Fruit fly (Drosophila melanogaster) whole organism, embryonic: ENCODE measurements around the gene CG10286.

Experiments
- Adf1 ChIP-seq: fragments of 200-800 bp; sonication (Bioruptor generic); IDR thresholded peaks from 2 replicates; pipeline ENCODE4 v1.3.6; 2022; ENCODE audit warnings: missing biosample characterization, missing genetic modification characterization
- CG10565 ChIP-seq: fragments of 200-800 bp; sonication (Bioruptor generic); optimal IDR thresholded peaks from 3 replicates; lab custom pipeline; 2016; ENCODE audit warnings: missing biosample characterization, mild to moderate bottlenecking, missing genetic modification characterization
- CG12155 ChIP-seq: fragments of 200-800 bp; sonication (Bioruptor generic); optimal IDR thresholded peaks from 3 replicates; lab custom pipeline; 2016; ENCODE audit warnings: missing biosample characterization, missing genetic modification characterization
- CG12219 ChIP-seq: fragments of 200-800 bp; sonication (Bioruptor generic); optimal IDR thresholded peaks from 3 replicates; lab custom pipeline; 2018; ENCODE audit warnings: missing biosample characterization, mild to moderate bottlenecking, missing genetic modification characterization
- CG12744 ChIP-seq: fragments of 200-800 bp; sonication (Bioruptor generic); optimal IDR thresholded peaks from 2 replicates; lab custom pipeline; 2016; ENCODE audit warnings: missing biosample characterization, missing genetic modification characterization
- CG14667 ChIP-seq: fragments of 200-800 bp; sonication (Bioruptor generic); IDR thresholded peaks from 2 replicates; pipeline ENCODE4 v1.3.6; 2022; ENCODE audit warnings: missing biosample characterization, missing genetic modification characterization
- CG14965 ChIP-seq: fragments of 200-800 bp; sonication (Bioruptor generic); optimal IDR thresholded peaks from 2 replicates; lab custom pipeline; 2016; ENCODE audit warnings: missing biosample characterization, missing genetic modification characterization, borderline replicate concordance
- CG15514 ChIP-seq: fragments of 200-800 bp; sonication (Bioruptor generic); optimal IDR thresholded peaks from 3 replicates; lab custom pipeline; 2017; ENCODE audit warnings: missing biosample characterization, missing genetic modification characterization, mild to moderate bottlenecking, moderate library complexity, missing genetic modification reagents
- CG15696 ChIP-seq: fragments of 200-800 bp; sonication (Bioruptor generic); optimal IDR thresholded peaks from 2 replicates; lab custom pipeline; 2019; ENCODE audit warnings: missing biosample characterization, mild to moderate bottlenecking, missing genetic modification characterization, moderate library complexity
- CG17328 ChIP-seq: fragments of 200-800 bp; sonication (Bioruptor generic); IDR thresholded peaks from 2 replicates; pipeline ENCODE4 v1.3.6; 2022; ENCODE audit warnings: missing biosample characterization, missing genetic modification characterization
- CG2129 ChIP-seq: fragments of 200-800 bp; sonication (Bioruptor generic); IDR thresholded peaks from 2 replicates; pipeline ENCODE4 v1.3.6; 2022; ENCODE audit warnings: missing biosample characterization, missing genetic modification characterization; ENCODE audit not compliant: partially characterized antibody
- CG31224 ChIP-seq: fragments of 200-800 bp; sonication (Bioruptor generic); IDR thresholded peaks from 2 replicates; pipeline ENCODE4 v1.3.6; 2022; ENCODE audit warnings: missing biosample characterization, missing genetic modification characterization
- CG3407 ChIP-seq: fragments of 200-800 bp; sonication (Bioruptor generic); optimal IDR thresholded peaks from 2 replicates; lab custom pipeline; 2018; ENCODE audit warnings: missing biosample characterization, mild to moderate bottlenecking, missing genetic modification characterization
- CG4360 ChIP-seq: fragments of 200-800 bp; sonication (Bioruptor generic); IDR thresholded peaks from 2 replicates; pipeline ENCODE4 v1.3.6; 2022; ENCODE audit warnings: missing biosample characterization, missing genetic modification characterization
- CG5953 ChIP-seq: fragments of 200-800 bp; sonication (Bioruptor generic); IDR thresholded peaks from 2 replicates; pipeline ENCODE4 v1.3.6; 2022; ENCODE audit warnings: missing biosample characterization, missing genetic modification characterization
- CG6813 ChIP-seq: fragments of 200-800 bp; sonication (Bioruptor generic); optimal IDR thresholded peaks from 2 replicates; lab custom pipeline; 2017; ENCODE audit warnings: missing biosample characterization, missing genetic modification characterization, mild to moderate bottlenecking, moderate library complexity, missing genetic modification reagents
- CG6854 ChIP-seq: fragments of 200-800 bp; sonication (Bioruptor generic); optimal IDR thresholded peaks from 3 replicates; lab custom pipeline; 2017; ENCODE audit warnings: missing biosample characterization, mild to moderate bottlenecking, missing genetic modification characterization
- CG7271 ChIP-seq: fragments of 200-800 bp; sonication (Bioruptor generic); optimal IDR thresholded peaks from 2 replicates; lab custom pipeline; 2018; ENCODE audit warnings: missing biosample characterization, mild to moderate bottlenecking, missing genetic modification characterization, moderate library complexity
- CG7357 ChIP-seq: fragments of 200-800 bp; sonication (Bioruptor generic); IDR thresholded peaks from 3 replicates; pipeline ENCODE4 v1.3.6; 2022; ENCODE audit warnings: missing biosample characterization, missing genetic modification characterization
- Dfd ChIP-seq, 2 experiments: fragments of >200 bp; optimal IDR thresholded peaks; 2 replicates each; lab custom pipeline; 2017; ENCODE audit warnings: missing biosample characterization in 2 of 2, missing genetic modification characterization in 2 of 2
- Fer3 ChIP-seq: fragments of 200-800 bp; sonication (Bioruptor generic); optimal IDR thresholded peaks from 2 replicates; lab custom pipeline; 2018; ENCODE audit warnings: missing biosample characterization, mild to moderate bottlenecking, missing genetic modification characterization, moderate library complexity
- Gug ChIP-seq: fragments of 200-800 bp; sonication (Bioruptor generic); IDR thresholded peaks from 4 replicates; pipeline ENCODE4 v1.3.6; 2022; ENCODE audit warnings: missing biosample characterization, missing genetic modification characterization
- HLHmδ ChIP-seq: fragments of 200-800 bp; sonication (Bioruptor generic); optimal IDR thresholded peaks from 2 replicates; lab custom pipeline; 2018; ENCODE audit warnings: missing biosample characterization, mild to moderate bottlenecking, missing genetic modification characterization, moderate library complexity
- Lhr ChIP-seq: fragments of 200-800 bp; sonication (Bioruptor generic); optimal IDR thresholded peaks from 3 replicates; lab custom pipeline; 2017; ENCODE audit warnings: mild to moderate bottlenecking, missing biosample characterization, missing genetic modification reagents, missing genetic modification characterization
- Med ChIP-seq: fragments of 200-800 bp; sonication (Bioruptor generic); peaks from one replicate; lab custom pipeline; 2016; ENCODE audit warnings: missing biosample characterization, missing genetic modification characterization, mild to moderate bottlenecking, inconsistent platforms, moderate library complexity
- Mrtf ChIP-seq: fragments of 200-800 bp; sonication (Bioruptor generic); IDR thresholded peaks from 3 replicates; pipeline ENCODE4 v1.3.6; 2022; ENCODE audit warnings: missing biosample characterization, missing genetic modification characterization
- Nf-YB ChIP-seq: fragments of 200-800 bp; sonication (Bioruptor generic); optimal IDR thresholded peaks from 3 replicates; lab custom pipeline; 2019; ENCODE audit warnings: missing biosample characterization, mild to moderate bottlenecking, missing genetic modification characterization, moderate library complexity
- Ptx1 ChIP-seq: fragments of 200-800 bp; sonication (Bioruptor generic); IDR thresholded peaks from 2 replicates; pipeline ENCODE4 v1.3.6; 2022; ENCODE audit warnings: missing biosample characterization, missing genetic modification characterization
- Trl ChIP-seq, 3 experiments: fragments of >200 bp in 2 of 3; fragments of 200-800 bp in 1 of 3; sonication (Bioruptor generic) in 1 of 3; optimal IDR thresholded peaks; 2 replicates in 1 of 3; 3 replicates in 2 of 3; lab custom pipeline; 2016 to 2017; ENCODE audit warnings: missing biosample characterization in 1 of 3, missing genetic modification characterization in 1 of 3
- bab2 ChIP-seq: fragments of 200-800 bp; sonication (Bioruptor generic); optimal IDR thresholded peaks from 2 replicates; lab custom pipeline; 2016; ENCODE audit warnings: missing biosample characterization, missing genetic modification characterization
- crp ChIP-seq, 2 experiments: fragments of 200-800 bp; sonication (Bioruptor generic); optimal IDR thresholded peaks; 2 replicates in 1 of 2; 3 replicates in 1 of 2; lab custom pipeline; 2017; ENCODE audit warnings: missing biosample characterization in 2 of 2, missing genetic modification characterization in 2 of 2, mild to moderate bottlenecking in 1 of 2, moderate library complexity in 1 of 2
- cwo ChIP-seq: fragments of 200-800 bp; sonication (Bioruptor generic); optimal IDR thresholded peaks from 3 replicates; lab custom pipeline; 2017; ENCODE audit warnings: missing biosample characterization, missing genetic modification characterization, mild to moderate bottlenecking, moderate library complexity, missing genetic modification reagents
- emc ChIP-seq: fragments of 200-800 bp; sonication (Bioruptor generic); optimal IDR thresholded peaks from 2 replicates; lab custom pipeline; 2016; ENCODE audit warnings: missing biosample characterization, missing genetic modification characterization
- en ChIP-seq: fragments of 200-800 bp; sonication (Bioruptor generic); optimal IDR thresholded peaks from 2 replicates; lab custom pipeline; 2016; ENCODE audit warnings: missing biosample characterization, missing genetic modification characterization
- gt ChIP-seq: fragments of 200-800 bp; sonication (Bioruptor generic); IDR thresholded peaks from 2 replicates; pipeline ENCODE4 v1.3.6; 2022; ENCODE audit warnings: missing biosample characterization, missing genetic modification characterization
- hbn ChIP-seq: fragments of 200-800 bp; sonication (Bioruptor generic); IDR thresholded peaks from 2 replicates; pipeline ENCODE4 v1.3.6; 2022; ENCODE audit warnings: missing biosample characterization, missing genetic modification characterization; ENCODE audit not compliant: partially characterized antibody
- her ChIP-seq: fragments of 200-800 bp; sonication (Bioruptor generic); optimal IDR thresholded peaks from 2 replicates; lab custom pipeline; 2016; ENCODE audit warnings: missing biosample characterization, missing genetic modification characterization
- ind ChIP-seq: fragments of 200-800 bp; sonication (Bioruptor generic); optimal IDR thresholded peaks from 3 replicates; lab custom pipeline; 2016; ENCODE audit warnings: missing biosample characterization, missing genetic modification characterization
- klu ChIP-seq: fragments of 200-800 bp; sonication (Bioruptor generic); IDR thresholded peaks from 2 replicates; pipeline ENCODE4 v1.3.6; 2022; ENCODE audit warnings: missing biosample characterization, missing genetic modification characterization
- maf-S ChIP-seq: fragments of 200-800 bp; sonication (Bioruptor generic); optimal IDR thresholded peaks from 2 replicates; lab custom pipeline; 2016; ENCODE audit warnings: missing biosample characterization, missing genetic modification characterization
- mam ChIP-seq: fragments of 200-800 bp; sonication (Bioruptor generic); optimal IDR thresholded peaks from 3 replicates; lab custom pipeline; 2016; ENCODE audit warnings: missing biosample characterization, missing genetic modification characterization
- org-1 ChIP-seq: fragments of 200-800 bp; sonication (Bioruptor generic); optimal IDR thresholded peaks from 2 replicates; lab custom pipeline; 2017; ENCODE audit warnings: missing biosample characterization, missing genetic modification characterization
- pita ChIP-seq: fragments of 200-800 bp; sonication (Bioruptor generic); optimal IDR thresholded peaks from 2 replicates; lab custom pipeline; 2017; ENCODE audit warnings: missing biosample characterization, mild to moderate bottlenecking, missing genetic modification characterization
- pzg ChIP-seq: fragments of 200-800 bp; sonication (Bioruptor generic); optimal IDR thresholded peaks from 3 replicates; lab custom pipeline; 2018; ENCODE audit warnings: missing biosample characterization, mild to moderate bottlenecking, missing genetic modification characterization, moderate library complexity
- schlank ChIP-seq: fragments of 200-800 bp; sonication (Bioruptor generic); optimal IDR thresholded peaks from 2 replicates; lab custom pipeline; 2018; ENCODE audit warnings: missing biosample characterization, mild to moderate bottlenecking, missing genetic modification characterization
- sima ChIP-seq: fragments of 200-800 bp; sonication (Bioruptor generic); optimal IDR thresholded peaks from 2 replicates; lab custom pipeline; 2016; ENCODE audit warnings: missing biosample characterization, missing genetic modification characterization
- tll ChIP-seq, 2 experiments: fragments of 200-800 bp in 1 of 2; fragments of >200 bp in 1 of 2; sonication (Bioruptor generic) in 1 of 2; optimal IDR thresholded peaks; 2 replicates each; lab custom pipeline; 2017 to 2019; ENCODE audit warnings: missing biosample characterization in 2 of 2, missing genetic modification characterization in 2 of 2, mild to moderate bottlenecking in 1 of 2, moderate library complexity in 1 of 2
- trh ChIP-seq: fragments of 200-800 bp; sonication (Bioruptor generic); optimal IDR thresholded peaks from 2 replicates; lab custom pipeline; 2016; ENCODE audit warnings: missing biosample characterization, missing genetic modification characterization
- ttk ChIP-seq: fragments of 200-800 bp; sonication (Bioruptor generic); IDR thresholded peaks from 2 replicates; pipeline ENCODE4 v2.1.2; 2022; ENCODE audit warnings: missing biosample characterization, missing genetic modification characterization
- yki ChIP-seq: fragments of >200 bp; optimal IDR thresholded peaks from 3 replicates; lab custom pipeline; 2018
- z ChIP-seq: fragments of 200-800 bp; sonication (Bioruptor generic); IDR thresholded peaks from 3 replicates; pipeline ENCODE4 v1.3.6; 2022; ENCODE audit warnings: missing biosample characterization, missing genetic modification characterization

Gene CG10286

dm6 chr3R:6416242-6416641, 47.5 kb downstream of the CG10286 start (continued):
- TF ChIP-seq CG17328 (GFP tag; lab: Robert Waterston, UW) = peak; percentile 81
- peak; percentile 35 for TF ChIP-seq CG3407 (GFP tag; lab: Kevin White, UChicago)
- TF ChIP-seq tll (GFP tag; optimal IDR thresholded peaks at IDR 0.05; lab: Kevin White, UChicago) = no peak
- peak; percentile 85 for TF ChIP-seq cwo
- peak; percentile 75 for TF ChIP-seq mam (GFP tag; lab: Kevin White, UChicago)
- no peak for TF ChIP-seq Dfd (GFP tag; optimal IDR thresholded peaks at IDR 0.05; lab: Kevin White, UChicago)
- peak; percentile 86 for TF ChIP-seq CG6854 (GFP tag; lab: Kevin White, UChicago)
- no peak for TF ChIP-seq CG10565 (GFP tag; lab: Kevin White, UChicago)
- peak; percentile 50 for TF ChIP-seq maf-S (GFP tag; lab: Kevin White, UChicago)
- TF ChIP-seq CG12219 (GFP tag; lab: Kevin White, UChicago) = peak; percentile 79
- TF ChIP-seq CG14667 (GFP tag; lab: Robert Waterston, UW) = peak; percentile 76
- TF ChIP-seq CG14965 (GFP tag; lab: Kevin White, UChicago) = no peak
- TF ChIP-seq CG7271 (tag; lab: Kevin White, UChicago) = no peak
- TF ChIP-seq Ptx1 = peak; percentile 76
- TF ChIP-seq bab2 = peak; percentile 67
- no peak for TF ChIP-seq Lhr
- TF ChIP-seq pzg (GFP tag; lab: Kevin White, UChicago) = peak; percentile 12
- TF ChIP-seq CG15696 = no peak
- peak; percentile 72; the same call in 3 of the 4 replicates for TF ChIP-seq Gug (GFP tag; lab: Robert Waterston, UW)
- peak; percentile 84 for TF ChIP-seq ind (GFP tag; lab: Kevin White, UChicago)
- TF ChIP-seq CG6813 (GFP tag; lab: Kevin White, UChicago) = peak; percentile 80
- peak; percentile 76 for TF ChIP-seq her (GFP tag; lab: Kevin White, UChicago)
- TF ChIP-seq Med (GFP tag; lab: Kevin White, UChicago) = peak; percentile 98
- no peak for TF ChIP-seq CG2129
- TF ChIP-seq CG31224 (GFP tag; lab: Robert Waterston, UW) = peak; percentile 62
- TF ChIP-seq yki (lab: Kevin White, UChicago) = no peak
- TF ChIP-seq pita (GFP tag; lab: Kevin White, UChicago) = no peak
- peak; percentile 66 for TF ChIP-seq CG12155 (GFP tag; lab: Kevin White, UChicago)
- peak; percentile 4 for TF ChIP-seq trh (GFP tag; lab: Kevin White, UChicago)
- peak; percentile 51 for TF ChIP-seq CG12744 (GFP tag; lab: Kevin White, UChicago)
- peak; percentile 62 for TF ChIP-seq emc (GFP tag; lab: Kevin White, UChicago)
- peak; percentile 55 for TF ChIP-seq sima (GFP tag; lab: Kevin White, UChicago)
- peak; percentile 75 for TF ChIP-seq CG5953 (GFP tag; lab: Robert Waterston, UW)
- peak; percentile 83 for TF ChIP-seq schlank
- no peak for TF ChIP-seq gt (GFP tag; lab: Robert Waterston, UW)
- TF ChIP-seq CG15514 = peak; percentile 78
- peak; percentile 79 for TF ChIP-seq CG7357 (GFP tag; lab: Robert Waterston, UW)
- peak; percentile 88 for TF ChIP-seq Mrtf (GFP tag; lab: Robert Waterston, UW)
- no peak for TF ChIP-seq Trl (optimal IDR thresholded peaks at IDR 0.05; lab: Kevin White, UChicago)
- peak; percentile 73 for TF ChIP-seq Trl (GFP tag; optimal IDR thresholded peaks at IDR 0.05; lab: Kevin White, UChicago)
- no peak for TF ChIP-seq hbn (GFP tag; lab: Robert Waterston, UW)
- TF ChIP-seq z (GFP tag; lab: Robert Waterston, UW) = 0 out of 3 replicates have a peak, but pooled peaks have one; percentile 19
- TF ChIP-seq Adf1 = peak; percentile 49
- TF ChIP-seq org-1 (GFP tag; lab: Kevin White, UChicago) = peak; percentile 79
- TF ChIP-seq en (GFP tag; lab: Kevin White, UChicago) = peak; percentile 30
- TF ChIP-seq crp (GFP tag; optimal IDR thresholded peaks at IDR 0.05; lab: Kevin White, UChicago) = peak in 1 of 2 experiments; percentile 24
- peak; percentile 33 for TF ChIP-seq Nf-YB (GFP tag; lab: Kevin White, UChicago)
- no peak for TF ChIP-seq HLHmδ (GFP tag; lab: Kevin White, UChicago)
- TF ChIP-seq CG4360 (GFP tag; lab: Robert Waterston, UW) = peak; percentile 70
- TF ChIP-seq Fer3 (tag; lab: Kevin White, UChicago) = peak; percentile 81
- TF ChIP-seq ttk = peak; percentile 79
- TF ChIP-seq klu = peak; percentile 65
